Worm (Caenorhabditis elegans) whole organism, L3 larva: Measurements from ENCODE around the gene R05H11.1.

Source experiments
- ZK546.5 ChIP-seq: sonication (generic microtip); optimal IDR thresholded peaks from 2 replicates; lab custom pipeline; 2017; ENCODE audit warnings: missing biosample characterization, missing genetic modification characterization
- nhr-23 ChIP-seq: fragments of 150-350 bp; optimal IDR thresholded peaks from 2 replicates; lab custom pipeline; 2014; ENCODE audit warnings: missing biosample characterization, missing genetic modification reagents, missing genetic modification characterization
- pqm-1 ChIP-seq: fragments of 150-350 bp; optimal IDR thresholded peaks from 2 replicates; lab custom pipeline; 2017; ENCODE audit warnings: missing biosample characterization, missing genetic modification characterization, inconsistent platforms
- ztf-11 ChIP-seq: fragments of 150-350 bp; optimal IDR thresholded peaks from 2 replicates; lab custom pipeline; 2014; ENCODE audit warnings: missing biosample characterization, missing genetic modification characterization

ce11 chrIII:6819322-6819901 lies 24.0 kb downstream of the R05H11.1 start, which contains the start of gene F28F5.6:
- no peak for TF ChIP-seq ztf-11 (tag; lab: Kevin White, UChicago)
- TF ChIP-seq ZK546.5 = no peak
- TF ChIP-seq pqm-1 = peak; percentile 78
- TF ChIP-seq nhr-23 (tag; lab: Kevin White, UChicago) = no peak
